Worm (Caenorhabditis elegans): ENCODE data around the gene uggt-1.

- TF ChIP-seq ceh-2 (tag; optimal IDR thresholded peaks at IDR 0.05) (no peak), nhr-11 (tag; optimal IDR thresholded peaks at IDR 0.05) (no peak), fax-1 (tag; optimal IDR thresholded peaks at IDR 0.05) (no peak), ceh-31 (tag; optimal IDR thresholded peaks at IDR 0.05) (no peak), pqm-1 (tag; optimal IDR thresholded peaks at IDR 0.05) (no peak), ceh-30 (tag; optimal IDR thresholded peaks at IDR 0.05) (no peak)
These were observed 39.3 kb upstream of the uggt-1 start, which contains the start of gene glb-16 for ce11 chrX:7540033-7540432.
